Fruit fly (Drosophila melanogaster) whole organism, prepupa: ENCODE results near the gene CG9932.

Experiments
- Blimp-1 ChIP-seq: fragments of 200-800 bp; sonication (Bioruptor generic); optimal IDR thresholded peaks from 3 replicates; lab custom pipeline; 2017; ENCODE audit warnings: missing biosample characterization, missing genetic modification characterization, mild to moderate bottlenecking, moderate library complexity, missing genetic modification reagents
- CG10631 ChIP-seq: fragments of 200-800 bp; sonication (Bioruptor generic); optimal IDR thresholded peaks from 2 replicates; lab custom pipeline; 2016; ENCODE audit warnings: missing biosample characterization, missing genetic modification characterization
- CG10669 ChIP-seq: fragments of 200-800 bp; sonication (Bioruptor generic); optimal IDR thresholded peaks from 3 replicates; lab custom pipeline; 2018; ENCODE audit warnings: missing biosample characterization, mild to moderate bottlenecking, missing genetic modification characterization, moderate library complexity
- CG11294 ChIP-seq: fragments of 200-800 bp; sonication (Bioruptor generic); IDR thresholded peaks from 2 replicates; pipeline ENCODE4 v1.3.6; 2022; ENCODE audit warnings: missing biosample characterization, missing genetic modification characterization
- CG11762 ChIP-seq: fragments of 200-800 bp; sonication (Bioruptor generic); optimal IDR thresholded peaks from 3 replicates; lab custom pipeline; 2016; ENCODE audit warnings: missing biosample characterization, missing genetic modification characterization; ENCODE audit not compliant: insufficient read depth
- CG11902 ChIP-seq: fragments of 200-800 bp; sonication (Bioruptor generic); optimal IDR thresholded peaks from 3 replicates; lab custom pipeline; 2016; ENCODE audit warnings: missing biosample characterization, missing genetic modification characterization
- CG1621 ChIP-seq: fragments of 200-800 bp; sonication (Bioruptor generic); optimal IDR thresholded peaks from 3 replicates; lab custom pipeline; 2018; ENCODE audit warnings: missing biosample characterization, mild to moderate bottlenecking, missing genetic modification characterization
- CG16779 ChIP-seq: fragments of 200-800 bp; sonication (Bioruptor generic); optimal IDR thresholded peaks from 3 replicates; lab custom pipeline; 2017; ENCODE audit warnings: missing biosample characterization, mild to moderate bottlenecking, missing genetic modification characterization
- CG3032 ChIP-seq: fragments of 200-800 bp; optimal IDR thresholded peaks from 2 replicates; lab custom pipeline; 2019; ENCODE audit warnings: missing biosample characterization, mild to moderate bottlenecking, missing genetic modification characterization, moderate library complexity
- CG31627 ChIP-seq: fragments of 200-800 bp; sonication (Bioruptor generic); optimal IDR thresholded peaks from 3 replicates; lab custom pipeline; 2016; ENCODE audit warnings: missing biosample characterization, missing genetic modification characterization
- CG32006 ChIP-seq: fragments of 200-800 bp; sonication (Bioruptor generic); optimal IDR thresholded peaks from 3 replicates; lab custom pipeline; 2017; ENCODE audit warnings: missing biosample characterization, mild to moderate bottlenecking, missing genetic modification characterization
- CG34406 ChIP-seq: fragments of 200-800 bp; sonication (Bioruptor generic); optimal IDR thresholded peaks from 3 replicates; lab custom pipeline; 2016; ENCODE audit warnings: missing biosample characterization, missing genetic modification characterization
- CG4318 ChIP-seq: fragments of 200-800 bp; sonication (Bioruptor generic); optimal IDR thresholded peaks from 3 replicates; lab custom pipeline; 2017; ENCODE audit warnings: missing biosample characterization, mild to moderate bottlenecking, missing genetic modification characterization
- CG6163 ChIP-seq: fragments of 200-800 bp; sonication (Bioruptor generic); IDR thresholded peaks from 3 replicates; pipeline ENCODE4 v1.3.6; 2022; ENCODE audit warnings: missing biosample characterization, missing genetic modification characterization
- CG6276 ChIP-seq: fragments of 200-800 bp; sonication (Bioruptor generic); optimal IDR thresholded peaks from 2 replicates; lab custom pipeline; 2017; ENCODE audit warnings: missing biosample characterization, mild to moderate bottlenecking, missing genetic modification characterization
- CG6792 ChIP-seq: fragments of 200-800 bp; sonication (Bioruptor generic); optimal IDR thresholded peaks from 3 replicates; lab custom pipeline; 2016; ENCODE audit warnings: missing biosample characterization, missing genetic modification characterization
- CG6808 ChIP-seq: fragments of 200-800 bp; sonication (Bioruptor generic); optimal IDR thresholded peaks from 3 replicates; lab custom pipeline; 2017; ENCODE audit warnings: missing biosample characterization, missing genetic modification characterization, mild to moderate bottlenecking, moderate library complexity, missing genetic modification reagents
- CG6854 ChIP-seq: fragments of 200-800 bp; sonication (Bioruptor generic); optimal IDR thresholded peaks from 2 replicates; lab custom pipeline; 2017; ENCODE audit warnings: missing biosample characterization, mild to moderate bottlenecking, missing genetic modification characterization
- CG8119 ChIP-seq: fragments of 200-800 bp; sonication (Bioruptor generic); IDR thresholded peaks from 3 replicates; pipeline ENCODE4 v1.3.6; 2022; ENCODE audit warnings: missing biosample characterization, missing genetic modification characterization
- CG8632 ChIP-seq: fragments of 200-800 bp; sonication (Bioruptor generic); optimal IDR thresholded peaks from 3 replicates; lab custom pipeline; 2016; ENCODE audit warnings: missing biosample characterization, missing genetic modification characterization
- CG9139 ChIP-seq: fragments of 200-800 bp; sonication (Bioruptor generic); optimal IDR thresholded peaks from 3 replicates; lab custom pipeline; 2017; ENCODE audit warnings: missing biosample characterization, mild to moderate bottlenecking, missing genetic modification characterization
- Eip78C ChIP-seq: fragments of 200-800 bp; sonication (Bioruptor generic); peaks from one replicate; lab custom pipeline; 2016; ENCODE audit warnings: missing biosample characterization, missing genetic modification characterization
- Eip93F ChIP-seq: fragments of 200-800 bp; sonication (Bioruptor generic); optimal IDR thresholded peaks from 2 replicates; lab custom pipeline; 2016; ENCODE audit warnings: missing biosample characterization, mild to moderate bottlenecking, missing genetic modification characterization
- Ets21C ChIP-seq: fragments of 200-800 bp; sonication (Bioruptor generic); optimal IDR thresholded peaks from 3 replicates; lab custom pipeline; 2016; ENCODE audit warnings: missing biosample characterization, missing genetic modification characterization
- Gug ChIP-seq: fragments of 200-800 bp; sonication (Bioruptor generic); IDR thresholded peaks from 2 replicates; pipeline ENCODE4 v1.3.6; 2022; ENCODE audit warnings: missing biosample characterization, missing genetic modification characterization
- Hr38 ChIP-seq: sonication (Bioruptor generic); optimal IDR thresholded peaks from 2 replicates; lab custom pipeline; 2016; ENCODE audit warnings: missing biosample characterization, missing genetic modification characterization
- Hr39 ChIP-seq: fragments of 200-800 bp; sonication (Bioruptor generic); optimal IDR thresholded peaks from 2 replicates; lab custom pipeline; 2016; ENCODE audit warnings: missing biosample characterization, missing genetic modification characterization
- Hr4 ChIP-seq: fragments of 200-800 bp; sonication (Bioruptor generic); optimal IDR thresholded peaks from 3 replicates; lab custom pipeline; 2016; ENCODE audit warnings: missing biosample characterization, missing genetic modification characterization
- Lpt ChIP-seq: fragments of 200-800 bp; sonication (Bioruptor generic); optimal IDR thresholded peaks from 3 replicates; lab custom pipeline; 2016; ENCODE audit warnings: missing biosample characterization, missing genetic modification characterization
- Met ChIP-seq: fragments of 200-800 bp; sonication (Bioruptor generic); optimal IDR thresholded peaks from 3 replicates; lab custom pipeline; 2016; ENCODE audit warnings: missing biosample characterization, missing genetic modification characterization
- OdsH ChIP-seq: fragments of 200-800 bp; sonication (Bioruptor generic); optimal IDR thresholded peaks from 3 replicates; lab custom pipeline; 2016; ENCODE audit warnings: missing biosample characterization, missing genetic modification characterization
- Smox ChIP-seq: fragments of 200-800 bp; sonication (Bioruptor generic); optimal IDR thresholded peaks from 3 replicates; lab custom pipeline; 2016; ENCODE audit warnings: missing biosample characterization, missing genetic modification characterization
- Sox102F ChIP-seq: fragments of 200-800 bp; sonication (Bioruptor generic); optimal IDR thresholded peaks from 2 replicates; lab custom pipeline; 2016; ENCODE audit warnings: missing biosample characterization, mild to moderate bottlenecking, missing genetic modification characterization
- Sox14 ChIP-seq: fragments of 200-800 bp; sonication (Bioruptor generic); optimal IDR thresholded peaks from 3 replicates; lab custom pipeline; 2016; ENCODE audit warnings: missing biosample characterization, missing genetic modification characterization
- Sox15 ChIP-seq: fragments of 200-800 bp; sonication (Bioruptor generic); optimal IDR thresholded peaks from 3 replicates; lab custom pipeline; 2016; ENCODE audit warnings: missing biosample characterization, missing genetic modification characterization
- achi ChIP-seq: fragments of 200-800 bp; sonication (Bioruptor generic); optimal IDR thresholded peaks from 3 replicates; lab custom pipeline; 2016; ENCODE audit warnings: missing biosample characterization, missing genetic modification characterization
- cyc ChIP-seq: fragments of 200-800 bp; sonication (Bioruptor generic); optimal IDR thresholded peaks from 3 replicates; lab custom pipeline; 2016; ENCODE audit warnings: missing biosample characterization, missing genetic modification characterization
- dac ChIP-seq: fragments of 200-800 bp; sonication (Bioruptor generic); optimal IDR thresholded peaks from 2 replicates; lab custom pipeline; 2017; ENCODE audit warnings: missing biosample characterization, mild to moderate bottlenecking, missing genetic modification characterization
- dsx ChIP-seq: fragments of 200-800 bp; optimal IDR thresholded peaks from 3 replicates; lab custom pipeline; 2019; ENCODE audit warnings: missing biosample characterization, mild to moderate bottlenecking, missing genetic modification characterization, moderate library complexity; ENCODE audit not compliant: poor library complexity, severe bottlenecking
- eg ChIP-seq: fragments of 200-800 bp; sonication (Bioruptor generic); IDR thresholded peaks from 3 replicates; pipeline ENCODE4 v1.3.6; 2022; ENCODE audit warnings: missing biosample characterization, missing genetic modification characterization
- esn ChIP-seq: fragments of 200-800 bp; sonication (Bioruptor generic); optimal IDR thresholded peaks from 2 replicates; lab custom pipeline; 2016; ENCODE audit warnings: missing biosample characterization, mild to moderate bottlenecking, missing genetic modification characterization, moderate library complexity
- fd85E ChIP-seq: fragments of 200-800 bp; sonication (Bioruptor generic); optimal IDR thresholded peaks from 3 replicates; lab custom pipeline; 2016; ENCODE audit warnings: missing biosample characterization, missing genetic modification characterization
- lz ChIP-seq: fragments of 200-800 bp; sonication (Bioruptor generic); optimal IDR thresholded peaks from 3 replicates; lab custom pipeline; 2016; ENCODE audit warnings: missing biosample characterization, missing genetic modification characterization
- net ChIP-seq: fragments of 200-800 bp; sonication (Bioruptor generic); optimal IDR thresholded peaks from 3 replicates; lab custom pipeline; 2016; ENCODE audit warnings: missing biosample characterization, missing genetic modification characterization
- salr ChIP-seq, 2 experiments: fragments of 200-800 bp; sonication (Bioruptor generic); optimal IDR thresholded peaks; 3 replicates each; lab custom pipeline; 2016 to 2018; ENCODE audit warnings: missing biosample characterization in 2 of 2, missing genetic modification characterization in 2 of 2, mild to moderate bottlenecking in 1 of 2
- spab ChIP-seq: fragments of 200-800 bp; sonication (Bioruptor generic); optimal IDR thresholded peaks from 2 replicates; lab custom pipeline; 2017; ENCODE audit warnings: missing biosample characterization, mild to moderate bottlenecking, missing genetic modification characterization, missing genetic modification reagents
- ss ChIP-seq, 2 experiments: fragments of 200-800 bp; sonication (Bioruptor generic); optimal IDR thresholded peaks; 2 replicates in 1 of 2; 3 replicates in 1 of 2; lab custom pipeline; 2017 to 2018; ENCODE audit warnings: mild to moderate bottlenecking in 2 of 2, missing biosample characterization in 2 of 2, missing genetic modification characterization in 2 of 2, moderate library complexity in 1 of 2
- svp ChIP-seq: fragments of 200-800 bp; sonication (Bioruptor generic); peaks from one replicate; lab custom pipeline; 2016; ENCODE audit warnings: missing biosample characterization, missing genetic modification characterization
- topi ChIP-seq: fragments of 200-800 bp; sonication (Bioruptor generic); optimal IDR thresholded peaks from 3 replicates; lab custom pipeline; 2016; ENCODE audit warnings: missing biosample characterization, missing genetic modification characterization
- vri ChIP-seq: fragments of 200-800 bp; sonication (Bioruptor generic); optimal IDR thresholded peaks from 3 replicates; lab custom pipeline; 2016; ENCODE audit warnings: missing biosample characterization, mild to moderate bottlenecking, missing genetic modification characterization

Gene CG9932

dm6 chr2L:13065916-13066315 lies 6.0 kb upstream of the CG9932 start:
- TF ChIP-seq CG6276 (GFP tag; lab: Kevin White, UChicago) (no peak), Sox102F (GFP tag; lab: Kevin White, UChicago) (no peak), CG1621 (no peak), CG11762 (GFP tag; lab: Kevin White, UChicago) (no peak)

dm6 chr2L:13056022-13056421 lies 3.9 kb downstream of the CG9932 start:
- TF ChIP-seq Lpt (GFP tag; lab: Kevin White, UChicago), result peak; percentile 61
- TF ChIP-seq CG10669 (GFP tag; lab: Kevin White, UChicago), result peak; percentile 68
- peak in 1 of 2 experiments; percentile 38 for TF ChIP-seq ss (GFP tag; optimal IDR thresholded peaks at IDR 0.05; lab: Kevin White, UChicago)
- TF ChIP-seq Blimp-1 (GFP tag; lab: Kevin White, UChicago), result no peak
- TF ChIP-seq OdsH (GFP tag; lab: Kevin White, UChicago), result peak; percentile 77
- TF ChIP-seq achi, result peak; percentile 72
- peak; percentile 76 for TF ChIP-seq CG32006 (GFP tag; lab: Kevin White, UChicago)
- TF ChIP-seq topi (GFP tag; lab: Kevin White, UChicago), result peak; percentile 35
- TF ChIP-seq Hr4 (GFP tag; lab: Kevin White, UChicago), result peak; percentile 81
- TF ChIP-seq Sox15, result peak; percentile 37
- peak; percentile 68 for TF ChIP-seq Sox14 (GFP tag; lab: Kevin White, UChicago)
- TF ChIP-seq CG31627 (GFP tag; lab: Kevin White, UChicago), result peak; percentile 38
- TF ChIP-seq CG10631 (GFP tag; lab: Kevin White, UChicago), result peak; percentile 63
- peak; percentile 85 for TF ChIP-seq Eip78C (GFP tag; lab: Kevin White, UChicago)
- TF ChIP-seq Hr38 (GFP tag; lab: Kevin White, UChicago), result no peak
- peak; percentile 62 for TF ChIP-seq svp (GFP tag; lab: Kevin White, UChicago)
- TF ChIP-seq CG4318, result peak; percentile 60
- TF ChIP-seq eg (GFP tag; lab: Robert Waterston, UW), result peak; percentile 87
- no peak for TF ChIP-seq CG9139 (GFP tag; lab: Kevin White, UChicago)
- peak; percentile 53 for TF ChIP-seq CG11762 (GFP tag; lab: Kevin White, UChicago)
- TF ChIP-seq CG6808 (GFP tag; lab: Kevin White, UChicago), result peak; percentile 58
- peak; percentile 56 for TF ChIP-seq CG6276 (GFP tag; lab: Kevin White, UChicago)
- peak; percentile 15 for TF ChIP-seq CG16779 (tag; lab: Kevin White, UChicago)
- peak; percentile 53 for TF ChIP-seq esn (GFP tag; lab: Kevin White, UChicago)
- peak; percentile 16 for TF ChIP-seq Smox (GFP tag; lab: Kevin White, UChicago)
- TF ChIP-seq vri, result no peak
- TF ChIP-seq CG3032 (tag; lab: Kevin White, UChicago), result peak; percentile 49
- peak; percentile 42 for TF ChIP-seq spab (GFP tag; lab: Kevin White, UChicago)
- peak; percentile 27 for TF ChIP-seq cyc (GFP tag; lab: Kevin White, UChicago)
- peak; percentile 31 for TF ChIP-seq dsx (GFP tag; lab: Kevin White, UChicago)
- no peak for TF ChIP-seq Eip93F (GFP tag; lab: Kevin White, UChicago)
- no peak for TF ChIP-seq fd85E
- peak; percentile 50 for TF ChIP-seq dac
- TF ChIP-seq salr (GFP tag; optimal IDR thresholded peaks at IDR 0.05; lab: Kevin White, UChicago), result peak; percentile 29 to 37
- TF ChIP-seq lz (GFP tag; lab: Kevin White, UChicago), result peak; percentile 37
- peak; percentile 51 for TF ChIP-seq Met (GFP tag; lab: Kevin White, UChicago)
- TF ChIP-seq net (GFP tag; lab: Kevin White, UChicago), result peak; percentile 70
- no peak for TF ChIP-seq Ets21C (GFP tag; lab: Kevin White, UChicago)
- peak; percentile 64 for TF ChIP-seq CG1621
- peak; percentile 57 for TF ChIP-seq CG6792 (GFP tag; lab: Kevin White, UChicago)
- TF ChIP-seq Hr39 (GFP tag; lab: Kevin White, UChicago), result peak; percentile 61
- peak; percentile 76 for TF ChIP-seq CG8119 (GFP tag; lab: Robert Waterston, UW)
- TF ChIP-seq Gug, result peak; percentile 76
- TF ChIP-seq CG11294 (GFP tag; lab: Robert Waterston, UW), result peak; percentile 55; the same call in 1 of the 2 replicates
- TF ChIP-seq CG8632 (GFP tag; lab: Kevin White, UChicago), result peak; percentile 35
- TF ChIP-seq CG6163 (GFP tag; lab: Robert Waterston, UW), result peak; percentile 81
- TF ChIP-seq CG11902, result peak; percentile 24
- TF ChIP-seq CG34406 (GFP tag; lab: Kevin White, UChicago), result peak; percentile 45
- TF ChIP-seq CG6854 (GFP tag; lab: Kevin White, UChicago), result no peak
